Worm (Caenorhabditis elegans) whole organism, dauer: ENCODE measurements around the gene F47E1.4.

Source experiments
- unc-62 ChIP-seq: sonication (generic microtip); optimal IDR thresholded peaks from 2 replicates; lab custom pipeline; 2017; ENCODE audit warnings: missing biosample characterization, missing genetic modification reagents, missing genetic modification characterization

F47E1.4 gene

DNA sequence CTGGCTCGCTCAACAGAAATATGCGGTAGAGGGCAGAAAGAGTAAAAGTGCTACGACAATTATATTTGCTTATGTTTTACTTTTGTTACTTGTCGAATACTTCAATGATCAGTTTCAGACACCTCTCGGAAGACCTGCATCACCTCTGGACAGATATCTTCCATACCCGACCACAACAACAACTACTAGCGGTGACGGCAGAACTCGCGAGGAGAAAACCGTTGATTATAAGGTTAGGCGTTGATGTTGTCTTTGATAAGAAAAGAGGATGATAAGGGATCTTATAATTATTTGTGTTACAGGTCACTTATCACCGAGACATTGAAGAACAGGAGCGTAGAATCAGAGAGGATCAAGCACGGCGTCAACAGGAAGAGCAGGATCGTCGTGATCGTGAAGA, 42.5 kb downstream of the F47E1.4 start:
- TF ChIP-seq unc-62 (GFP tag; lab: Kevin White, UChicago), result no peak

DNA sequence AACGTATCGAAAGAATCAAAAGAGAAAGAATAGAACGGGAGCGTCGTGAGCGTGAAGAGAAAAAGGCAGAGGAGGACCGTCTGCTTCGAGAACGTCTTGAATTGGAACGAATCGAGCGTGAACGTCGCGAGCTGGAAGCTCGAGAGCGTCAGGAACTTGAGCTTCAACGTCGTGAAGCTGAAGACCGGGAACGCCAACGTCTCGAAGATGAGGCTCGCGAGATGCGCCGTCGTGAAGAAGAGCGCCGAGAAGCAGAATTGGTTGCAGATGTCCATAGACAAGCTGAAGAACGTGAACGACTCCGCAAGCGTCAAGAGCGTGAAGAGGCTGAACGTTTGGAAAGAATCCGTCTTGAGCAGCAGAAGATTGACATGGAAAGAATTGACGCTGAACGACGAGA, 43.3 kb downstream of the F47E1.4 start:
- TF ChIP-seq unc-62 (GFP tag; lab: Kevin White, UChicago), result no peak

DNA sequence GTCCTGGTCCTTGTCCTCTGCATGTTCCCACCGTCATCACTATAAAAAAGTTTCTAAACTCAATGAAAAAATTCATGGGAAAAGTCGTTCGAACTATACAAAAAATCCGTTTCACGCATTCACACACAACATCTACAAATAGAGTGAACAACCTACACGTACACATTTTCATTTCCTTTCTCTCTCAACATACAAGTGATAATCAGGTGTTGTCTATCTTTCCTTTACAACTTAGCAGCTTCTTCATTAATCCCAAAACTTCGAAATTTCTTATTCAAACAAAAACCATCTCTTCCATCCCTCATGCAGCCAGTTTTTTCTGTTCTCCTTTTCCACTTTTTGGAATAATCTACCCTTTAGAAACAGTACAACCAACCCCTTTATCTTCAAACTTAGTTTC, 45.2 kb downstream of the F47E1.4 start:
- TF ChIP-seq unc-62 (GFP tag; lab: Kevin White, UChicago), result no peak

DNA sequence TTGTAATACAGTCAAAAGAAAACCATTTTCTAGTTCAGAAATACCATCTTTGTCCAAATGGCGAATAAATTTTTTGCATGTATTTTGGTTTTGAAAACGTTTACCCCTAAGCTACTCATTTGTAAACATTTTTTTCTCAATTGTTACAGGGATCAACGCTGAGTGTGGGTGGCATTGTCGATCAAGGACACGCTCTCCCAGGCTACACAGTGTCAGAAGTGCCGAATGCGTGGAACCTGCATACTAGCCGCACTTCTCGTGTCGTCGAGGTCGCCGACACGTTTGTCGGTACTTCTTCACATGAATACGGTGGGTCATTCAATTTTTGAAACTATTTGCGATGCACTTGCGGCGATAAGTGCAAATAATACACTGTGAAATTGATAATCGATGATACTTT, 49.0 kb downstream of the F47E1.4 start:
- TF ChIP-seq unc-62 (GFP tag; lab: Kevin White, UChicago), result no peak

DNA sequence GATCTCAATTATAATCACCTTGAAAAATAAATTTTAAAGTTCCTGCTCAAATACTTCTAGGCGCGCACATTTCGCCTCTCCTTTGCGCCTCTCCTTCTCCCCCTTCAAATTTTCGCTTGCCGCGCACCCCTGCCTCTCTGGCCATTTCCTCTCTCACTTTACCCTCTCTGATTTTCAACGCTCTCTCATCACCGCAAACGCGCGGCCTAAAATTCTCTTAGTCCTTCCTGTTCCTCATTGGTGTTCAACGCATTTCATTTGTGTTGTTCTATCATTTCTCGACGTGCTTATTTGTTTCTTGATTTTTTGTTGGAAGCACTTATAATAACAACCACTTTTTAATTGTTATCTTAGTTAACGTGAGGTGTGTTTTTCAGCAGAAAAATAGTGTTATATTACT, 51.2 kb downstream of the F47E1.4 start, which contains the start of gene C25A11.2:
Gene C25A11.2, plus strand, starts transcription at position 238 of the 400 bp plus-strand sequence.
- TF ChIP-seq unc-62 (GFP tag; lab: Kevin White, UChicago), result no peak
